Worm (Caenorhabditis elegans): Measurements from ENCODE around the gene K01F9.2.

The K01F9.2 gene

DNA sequence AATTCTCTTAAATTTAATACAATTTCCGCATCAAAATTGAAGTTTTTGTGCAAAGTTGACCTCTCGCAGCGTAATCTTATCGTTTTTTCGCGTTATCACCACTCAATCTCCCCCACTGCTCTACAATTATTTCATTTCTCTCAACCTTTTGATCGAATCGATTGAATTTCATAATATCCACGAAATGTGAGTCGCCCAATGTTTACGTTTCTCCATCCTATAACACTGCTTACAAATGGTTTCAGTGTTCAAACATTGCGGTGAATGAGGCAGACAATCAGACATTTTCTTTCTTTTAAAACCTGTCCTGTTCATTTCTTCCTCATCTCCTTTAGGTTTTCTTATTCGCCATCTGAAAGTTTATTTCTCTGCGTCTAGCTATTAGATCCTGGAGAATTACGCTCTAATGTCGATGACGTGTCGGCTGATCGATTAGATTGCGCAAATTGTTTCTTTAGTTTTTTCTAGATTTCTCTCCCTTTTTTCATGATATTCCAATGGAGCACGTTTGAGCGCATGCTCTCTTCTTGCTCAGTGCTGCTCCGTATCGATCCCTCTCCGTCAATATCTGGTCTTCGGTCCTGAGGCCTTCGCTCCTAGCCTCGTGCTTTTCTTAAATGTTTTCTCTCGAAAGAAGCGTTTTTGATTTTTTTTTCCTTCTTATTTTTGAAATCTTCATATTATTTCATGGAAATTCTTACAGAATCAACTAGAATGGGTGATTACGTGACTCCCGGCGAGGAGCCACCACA is 28.2 kb upstream of the K01F9.2 start, which contains the start of gene unc-32:
Gene unc-32 (plus strand): TSS at position 702 of the 752 bp plus-strand sequence.
- no peak for TF ChIP-seq tab-1 (GFP tag; IDR thresholded peaks at IDR 0.05)

- TF ChIP-seq cog-1 (tag; optimal IDR thresholded peaks at IDR 0.05) (peak; percentile 29), klf-2 (GFP tag; conservative IDR thresholded peaks at IDR 0.05) (no peak), med-1 (GFP tag; optimal IDR thresholded peaks at IDR 0.05; ENCODE audit: insufficient read depth) (no peak), tab-1 (GFP tag; IDR thresholded peaks at IDR 0.05) (no peak), ztf-29 (GFP tag; IDR thresholded peaks at IDR 0.05) (peak; percentile 39; the same call in 1 of the 2 replicates), T22C8.4 (GFP tag; IDR thresholded peaks at IDR 0.05) (no peak), flt-1 (GFP tag; IDR thresholded peaks at IDR 0.05) (peak; percentile 32; the same call in 1 of the 2 replicates), ztf-23 (GFP tag; IDR thresholded peaks at IDR 0.05) (peak; percentile 74; the same call in 1 of the 2 replicates), ref-1 (GFP tag; conservative IDR thresholded peaks at IDR 0.05) (no peak)
Measured at ce11 chrIII:8904044-8904443, 27.1 kb upstream of the K01F9.2 start, which contains the start of gene lin-9. Gene lin-9, minus strand, starts transcription at chrIII:8904131.

- TF ChIP-seq flt-1 (GFP tag; IDR thresholded peaks at IDR 0.05): no peak
- TF ChIP-seq klf-2 (GFP tag; conservative IDR thresholded peaks at IDR 0.05): no peak
- TF ChIP-seq tab-1 (GFP tag; IDR thresholded peaks at IDR 0.05): no peak
- TF ChIP-seq ztf-29 (GFP tag; IDR thresholded peaks at IDR 0.05): no peak
- TF ChIP-seq ref-1 (GFP tag; conservative IDR thresholded peaks at IDR 0.05): no peak
- TF ChIP-seq ztf-23 (GFP tag; IDR thresholded peaks at IDR 0.05): no peak
- no peak for TF ChIP-seq med-1 (GFP tag; optimal IDR thresholded peaks at IDR 0.05; ENCODE audit: insufficient read depth)
- no peak for TF ChIP-seq cog-1 (tag; optimal IDR thresholded peaks at IDR 0.05)
- TF ChIP-seq T22C8.4 (GFP tag; IDR thresholded peaks at IDR 0.05): no peak
Measured at ce11 chrIII:8903263-8903662, 26.3 kb upstream of the K01F9.2 start.

- TF ChIP-seq cog-1 (tag; optimal IDR thresholded peaks at IDR 0.05): peak; percentile 19
- TF ChIP-seq flt-1 (GFP tag; IDR thresholded peaks at IDR 0.05): peak; percentile 82; the same call in 1 of the 2 replicates
Measured at ce11 chrIII:8901078-8901477, 24.1 kb upstream of the K01F9.2 start.

- TF ChIP-seq T22C8.4 (GFP tag; IDR thresholded peaks at IDR 0.05) (no peak), ztf-23 (GFP tag; IDR thresholded peaks at IDR 0.05) (no peak), ref-1 (GFP tag; conservative IDR thresholded peaks at IDR 0.05) (no peak), flt-1 (GFP tag; IDR thresholded peaks at IDR 0.05) (no peak), cog-1 (tag; optimal IDR thresholded peaks at IDR 0.05) (no peak), tab-1 (GFP tag; IDR thresholded peaks at IDR 0.05) (no peak), klf-2 (GFP tag; conservative IDR thresholded peaks at IDR 0.05) (no peak), ztf-29 (GFP tag; IDR thresholded peaks at IDR 0.05) (no peak), med-1 (GFP tag; optimal IDR thresholded peaks at IDR 0.05; ENCODE audit: insufficient read depth) (no peak)
Measured at ce11 chrIII:8899767-8900166, 22.8 kb upstream of the K01F9.2 start.

DNA sequence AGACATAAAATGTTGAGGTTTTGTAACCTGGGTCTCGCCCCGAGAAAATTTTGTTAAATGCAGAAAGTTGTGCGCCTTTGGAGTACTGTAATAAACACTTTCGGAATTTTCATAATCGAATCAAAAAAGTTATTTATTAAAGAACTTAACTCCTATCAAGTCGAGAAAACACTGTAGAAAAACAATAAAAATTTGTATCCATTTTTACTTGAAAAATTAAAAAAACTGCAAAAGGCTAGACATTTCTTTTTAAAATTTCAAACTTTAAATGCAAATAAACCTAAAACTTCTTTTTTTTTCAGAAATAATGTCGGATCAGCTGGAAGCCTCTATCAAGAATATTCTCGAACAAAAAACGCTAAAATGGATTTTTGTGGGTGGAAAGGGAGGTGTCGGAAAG is 17.9 kb upstream of the K01F9.2 start, which contains the start of gene asna-1:
Gene asna-1 (plus strand): TSS at position 301 of the 400 bp plus-strand sequence.
- TF ChIP-seq ztf-23 (GFP tag; IDR thresholded peaks at IDR 0.05): no peak
- no peak for TF ChIP-seq tab-1 (GFP tag; IDR thresholded peaks at IDR 0.05)
- TF ChIP-seq klf-2 (GFP tag; conservative IDR thresholded peaks at IDR 0.05): no peak
- no peak for TF ChIP-seq med-1 (GFP tag; optimal IDR thresholded peaks at IDR 0.05; ENCODE audit: insufficient read depth)
- no peak for TF ChIP-seq ref-1 (GFP tag; conservative IDR thresholded peaks at IDR 0.05)
- no peak for TF ChIP-seq flt-1 (GFP tag; IDR thresholded peaks at IDR 0.05)
- no peak for TF ChIP-seq T22C8.4 (GFP tag; IDR thresholded peaks at IDR 0.05)
- no peak for TF ChIP-seq cog-1 (tag; optimal IDR thresholded peaks at IDR 0.05)
- TF ChIP-seq ztf-29 (GFP tag; IDR thresholded peaks at IDR 0.05): no peak

ce11 chrIII:8893464-8893863 is 16.5 kb upstream of the K01F9.2 start, which contains the start of gene ZK637.4:
Gene ZK637.4, plus strand, starts transcription at chrIII:8893764.
- TF ChIP-seq ztf-29 (GFP tag; IDR thresholded peaks at IDR 0.05) (no peak), med-1 (GFP tag; optimal IDR thresholded peaks at IDR 0.05; ENCODE audit: insufficient read depth) (no peak), klf-2 (GFP tag; conservative IDR thresholded peaks at IDR 0.05) (no peak), ref-1 (GFP tag; conservative IDR thresholded peaks at IDR 0.05) (no peak), T22C8.4 (GFP tag; IDR thresholded peaks at IDR 0.05) (no peak), cog-1 (tag; optimal IDR thresholded peaks at IDR 0.05) (no peak), flt-1 (GFP tag; IDR thresholded peaks at IDR 0.05) (no peak), ztf-23 (GFP tag; IDR thresholded peaks at IDR 0.05) (no peak)

DNA sequence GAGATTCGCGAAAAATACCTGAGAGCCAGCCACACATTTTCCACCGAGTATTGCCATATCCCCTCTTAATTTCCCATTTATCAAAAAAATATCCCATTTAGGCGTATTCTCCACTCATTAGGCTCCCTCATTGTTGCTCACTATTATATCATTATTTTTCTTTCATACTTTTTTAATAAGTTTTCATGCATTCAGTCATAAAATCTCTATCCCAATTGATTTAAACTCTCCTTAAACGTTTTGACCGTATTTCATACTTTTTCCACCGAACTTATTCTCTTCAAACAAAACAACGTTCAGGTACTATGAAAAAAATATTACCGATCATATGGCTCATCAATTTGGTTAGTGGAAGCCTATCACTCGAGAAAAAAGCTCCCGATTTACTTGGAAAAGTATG is 13.0 kb upstream of the K01F9.2 start, which contains the start of gene lnkn-1:
Gene lnkn-1 (plus strand): TSS at position 301 of the 400 bp plus-strand sequence.
- TF ChIP-seq tab-1 (GFP tag; IDR thresholded peaks at IDR 0.05) (no peak), T22C8.4 (GFP tag; IDR thresholded peaks at IDR 0.05) (no peak), med-1 (GFP tag; optimal IDR thresholded peaks at IDR 0.05; ENCODE audit: insufficient read depth) (no peak), ztf-23 (GFP tag; IDR thresholded peaks at IDR 0.05) (no peak), flt-1 (GFP tag; IDR thresholded peaks at IDR 0.05) (no peak), ztf-29 (GFP tag; IDR thresholded peaks at IDR 0.05) (no peak), klf-2 (GFP tag; conservative IDR thresholded peaks at IDR 0.05) (no peak), ref-1 (GFP tag; conservative IDR thresholded peaks at IDR 0.05) (no peak), cog-1 (tag; optimal IDR thresholded peaks at IDR 0.05) (no peak)

ce11 chrIII:8888956-8889355 is 12.0 kb upstream of the K01F9.2 start, which contains the start of gene ZK637.14:
Gene ZK637.14, minus strand, starts transcription at chrIII:8889156.
- TF ChIP-seq cog-1 (tag; optimal IDR thresholded peaks at IDR 0.05): peak; percentile 16
- no peak for TF ChIP-seq klf-2 (GFP tag; conservative IDR thresholded peaks at IDR 0.05)
- TF ChIP-seq ztf-23 (GFP tag; IDR thresholded peaks at IDR 0.05): peak; percentile 37; the same call in 1 of the 2 replicates
